Fruit fly (Drosophila melanogaster) whole organism, embryonic: ENCODE measurements around the gene RpS15Aa.
A peak's percentile ranks its signal among the peaks of the same experiment; 100 is the strongest.

Experiments
- Ada2b ChIP-seq: fragments of 200-800 bp; sonication (Bioruptor generic); IDR thresholded peaks from 2 replicates; pipeline ENCODE4 v1.3.6; 2022; ENCODE audit warnings: missing biosample characterization, missing genetic modification characterization
- Bteb2 ChIP-seq: fragments of 200-800 bp; sonication (Bioruptor generic); optimal IDR thresholded peaks from 2 replicates; lab custom pipeline; 2016; ENCODE audit warnings: missing biosample characterization, missing genetic modification characterization
- C15 ChIP-seq: fragments of 200-800 bp; sonication (Bioruptor generic); IDR thresholded peaks from 3 replicates; pipeline ENCODE4 v1.3.6; 2022; ENCODE audit warnings: missing biosample characterization, missing genetic modification characterization
- CG11560 ChIP-seq: fragments of 200-800 bp; sonication (Bioruptor generic); IDR thresholded peaks from 3 replicates; pipeline ENCODE4 v1.3.6; 2022; ENCODE audit warnings: missing biosample characterization, missing genetic modification characterization
- CG11723 ChIP-seq: fragments of 200-800 bp; sonication (Bioruptor generic); optimal IDR thresholded peaks from 2 replicates; lab custom pipeline; 2017; ENCODE audit warnings: missing biosample characterization, mild to moderate bottlenecking, missing genetic modification characterization
- CG12299 ChIP-seq: fragments of 200-800 bp; sonication (Bioruptor generic); optimal IDR thresholded peaks from 2 replicates; lab custom pipeline; 2018; ENCODE audit warnings: missing biosample characterization, mild to moderate bottlenecking, missing genetic modification characterization
- CG15269 ChIP-seq: fragments of 200-800 bp; sonication (Bioruptor generic); optimal IDR thresholded peaks from 2 replicates; lab custom pipeline; 2018; ENCODE audit warnings: missing biosample characterization, mild to moderate bottlenecking, missing genetic modification characterization, moderate library complexity
- CG17385 ChIP-seq: fragments of 200-800 bp; sonication (Bioruptor generic); optimal IDR thresholded peaks from 3 replicates; lab custom pipeline; 2018; ENCODE audit warnings: missing biosample characterization, mild to moderate bottlenecking, missing genetic modification characterization
- CG17568 ChIP-seq: fragments of 200-800 bp; sonication (Bioruptor generic); optimal IDR thresholded peaks from 2 replicates; lab custom pipeline; 2018; ENCODE audit warnings: missing biosample characterization, mild to moderate bottlenecking, missing genetic modification characterization, moderate library complexity
- CG1792 ChIP-seq: fragments of 200-800 bp; sonication (Bioruptor generic); optimal IDR thresholded peaks from 2 replicates; lab custom pipeline; 2016; ENCODE audit warnings: missing biosample characterization, missing genetic modification characterization
- CG2120 ChIP-seq: fragments of 200-800 bp; sonication (Bioruptor generic); optimal IDR thresholded peaks from 3 replicates; lab custom pipeline; 2016; ENCODE audit warnings: missing biosample characterization, missing genetic modification characterization
- CG2202 ChIP-seq: fragments of 200-800 bp; sonication (Bioruptor generic); optimal IDR thresholded peaks from 2 replicates; lab custom pipeline; 2018; ENCODE audit warnings: missing biosample characterization, mild to moderate bottlenecking, missing genetic modification characterization
- CG2712 ChIP-seq: fragments of 200-800 bp; optimal IDR thresholded peaks from 3 replicates; lab custom pipeline; 2019; ENCODE audit warnings: missing biosample characterization, mild to moderate bottlenecking, missing genetic modification characterization, moderate library complexity
- CG2889 ChIP-seq: fragments of 200-800 bp; sonication (Bioruptor generic); IDR thresholded peaks from 3 replicates; pipeline ENCODE4 v1.3.6; 2022; ENCODE audit warnings: missing biosample characterization, missing genetic modification characterization
- CG30020 ChIP-seq: fragments of 200-800 bp; optimal IDR thresholded peaks from 2 replicates; lab custom pipeline; 2019; ENCODE audit warnings: missing biosample characterization, mild to moderate bottlenecking, missing genetic modification characterization, moderate library complexity
- CG31224 ChIP-seq: fragments of 200-800 bp; sonication (Bioruptor generic); IDR thresholded peaks from 2 replicates; pipeline ENCODE4 v1.3.6; 2022; ENCODE audit warnings: missing biosample characterization, missing genetic modification characterization
- CG31365 ChIP-seq: fragments of 200-800 bp; sonication (Bioruptor generic); optimal IDR thresholded peaks from 2 replicates; lab custom pipeline; 2018; ENCODE audit warnings: missing biosample characterization, mild to moderate bottlenecking, missing genetic modification characterization
- CG31388 ChIP-seq: fragments of 200-800 bp; sonication (Bioruptor generic); optimal IDR thresholded peaks from 2 replicates; lab custom pipeline; 2016; ENCODE audit warnings: missing biosample characterization, missing genetic modification characterization
- CG34422 ChIP-seq: fragments of 200-800 bp; sonication (Bioruptor generic); IDR thresholded peaks from 3 replicates; pipeline ENCODE4 v1.3.6; 2022; ENCODE audit warnings: missing biosample characterization, missing genetic modification characterization
- CG3995 ChIP-seq: fragments of 200-800 bp; sonication (Bioruptor generic); optimal IDR thresholded peaks from 3 replicates; lab custom pipeline; 2016; ENCODE audit warnings: missing biosample characterization, missing genetic modification characterization
- CG42726 ChIP-seq: fragments of 200-800 bp; sonication (Bioruptor generic); IDR thresholded peaks from 2 replicates; pipeline ENCODE4 v1.3.6; 2022; ENCODE audit warnings: missing biosample characterization, missing genetic modification characterization; ENCODE audit not compliant: partially characterized antibody
- CG4282 ChIP-seq: fragments of 200-800 bp; sonication (Bioruptor generic); optimal IDR thresholded peaks from 2 replicates; lab custom pipeline; 2016; ENCODE audit warnings: missing biosample characterization, missing genetic modification characterization
- CG4404 ChIP-seq: fragments of 200-800 bp; sonication (Bioruptor generic); IDR thresholded peaks from 2 replicates; pipeline ENCODE4 v1.3.6; 2022; ENCODE audit warnings: missing biosample characterization, missing genetic modification characterization
- CG6272 ChIP-seq: fragments of 200-800 bp; sonication (Bioruptor generic); IDR thresholded peaks from 2 replicates; pipeline ENCODE4 v1.3.6; 2022; ENCODE audit warnings: missing biosample characterization, missing genetic modification characterization
- CG8765 ChIP-seq: fragments of 200-800 bp; sonication (Bioruptor generic); IDR thresholded peaks from 2 replicates; pipeline ENCODE4 v1.3.6; 2022; ENCODE audit warnings: missing biosample characterization, missing genetic modification characterization
- CG9817 ChIP-seq: fragments of 200-800 bp; sonication (Bioruptor generic); optimal IDR thresholded peaks from 2 replicates; lab custom pipeline; 2018; ENCODE audit warnings: missing biosample characterization, mild to moderate bottlenecking, missing genetic modification characterization, moderate library complexity
- Gug ChIP-seq: fragments of 200-800 bp; sonication (Bioruptor generic); IDR thresholded peaks from 4 replicates; pipeline ENCODE4 v1.3.6; 2022; ENCODE audit warnings: missing biosample characterization, missing genetic modification characterization
- Hey ChIP-seq: fragments of 200-800 bp; sonication (Bioruptor generic); optimal IDR thresholded peaks from 3 replicates; lab custom pipeline; 2018; ENCODE audit warnings: missing biosample characterization, mild to moderate bottlenecking, missing genetic modification characterization
- HmgZ ChIP-seq: fragments of 200-800 bp; sonication (Bioruptor generic); optimal IDR thresholded peaks from 2 replicates; lab custom pipeline; 2018; ENCODE audit warnings: missing biosample characterization, mild to moderate bottlenecking, missing genetic modification characterization
- Hr39 ChIP-seq: fragments of >200 bp; optimal IDR thresholded peaks from 2 replicates; lab custom pipeline; 2017
- MESR4 ChIP-seq: fragments of 200-800 bp; sonication (Bioruptor generic); optimal IDR thresholded peaks from 2 replicates; lab custom pipeline; 2018; ENCODE audit warnings: missing biosample characterization, mild to moderate bottlenecking, missing genetic modification characterization, moderate library complexity
- Myb ChIP-seq: fragments of 200-800 bp; sonication (Bioruptor generic); optimal IDR thresholded peaks from 2 replicates; lab custom pipeline; 2016; ENCODE audit warnings: missing biosample characterization, missing genetic modification characterization
- PHDP ChIP-seq: fragments of 200-800 bp; sonication (Bioruptor generic); optimal IDR thresholded peaks from 3 replicates; lab custom pipeline; 2018; ENCODE audit warnings: missing biosample characterization, mild to moderate bottlenecking, missing genetic modification characterization, moderate library complexity
- Stat92E ChIP-seq, 3 experiments: fragments of >200 bp in 2 of 3; fragments of 200-800 bp in 1 of 3; sonication (Bioruptor generic) in 1 of 3; optimal IDR thresholded peaks; 2 replicates each; lab custom pipeline; 2017 to 2019; ENCODE audit warnings: missing biosample characterization in 3 of 3, missing genetic modification characterization in 3 of 3, mild to moderate bottlenecking in 1 of 3, moderate library complexity in 1 of 3
- YL-1 ChIP-seq: fragments of 200-800 bp; sonication (Bioruptor generic); optimal IDR thresholded peaks from 3 replicates; lab custom pipeline; 2017; ENCODE audit warnings: missing biosample characterization, mild to moderate bottlenecking, missing genetic modification characterization
- bbx ChIP-seq: fragments of 200-800 bp; sonication (Bioruptor generic); IDR thresholded peaks from 2 replicates; pipeline ENCODE4 v1.3.6; 2022; ENCODE audit warnings: missing biosample characterization, missing genetic modification characterization; ENCODE audit not compliant: partially characterized antibody
- cato ChIP-seq: fragments of 200-800 bp; sonication (Bioruptor generic); optimal IDR thresholded peaks from 2 replicates; lab custom pipeline; 2016; ENCODE audit warnings: missing biosample characterization, missing genetic modification characterization, borderline replicate concordance
- caup ChIP-seq: fragments of 200-800 bp; sonication (Bioruptor generic); optimal IDR thresholded peaks from 3 replicates; lab custom pipeline; 2017; ENCODE audit warnings: missing biosample characterization, mild to moderate bottlenecking, missing genetic modification characterization, moderate library complexity; ENCODE audit not compliant: severe bottlenecking
- chn ChIP-seq: fragments of 200-800 bp; sonication (Bioruptor generic); optimal IDR thresholded peaks from 2 replicates; lab custom pipeline; 2016; ENCODE audit warnings: missing biosample characterization, missing genetic modification characterization
- disco-r ChIP-seq: fragments of 200-800 bp; sonication (Bioruptor generic); optimal IDR thresholded peaks from 2 replicates; lab custom pipeline; 2016; ENCODE audit warnings: missing biosample characterization, missing genetic modification characterization
- fd3F ChIP-seq: fragments of 200-800 bp; sonication (Bioruptor generic); optimal IDR thresholded peaks from 2 replicates; lab custom pipeline; 2018; ENCODE audit warnings: missing biosample characterization, mild to moderate bottlenecking, missing genetic modification characterization, moderate library complexity
- gcm2 ChIP-seq: fragments of 200-800 bp; sonication (Bioruptor generic); optimal IDR thresholded peaks from 2 replicates; lab custom pipeline; 2016; ENCODE audit warnings: missing biosample characterization, missing genetic modification characterization
- gem ChIP-seq: fragments of 200-800 bp; sonication (Bioruptor generic); optimal IDR thresholded peaks from 2 replicates; lab custom pipeline; 2019; ENCODE audit warnings: missing biosample characterization, mild to moderate bottlenecking, missing genetic modification characterization, moderate library complexity
- hb ChIP-seq: fragments of 200-800 bp; sonication (Bioruptor generic); IDR thresholded peaks from 3 replicates; pipeline ENCODE4 v1.3.6; 2022; ENCODE audit warnings: missing biosample characterization, missing genetic modification characterization; ENCODE audit not compliant: partially characterized antibody
- ken ChIP-seq: fragments of 200-800 bp; sonication (Bioruptor generic); IDR thresholded peaks from 3 replicates; pipeline ENCODE4 v1.3.6; 2022; ENCODE audit warnings: missing biosample characterization, missing genetic modification characterization
- kni ChIP-seq: fragments of 200-800 bp; sonication (Bioruptor generic); optimal IDR thresholded peaks from 3 replicates; lab custom pipeline; 2017; ENCODE audit warnings: mild to moderate bottlenecking, missing biosample characterization, missing genetic modification reagents, missing genetic modification characterization
- oc ChIP-seq: fragments of 200-800 bp; sonication (Bioruptor generic); optimal IDR thresholded peaks from 2 replicates; lab custom pipeline; 2018; ENCODE audit warnings: missing biosample characterization, mild to moderate bottlenecking, missing genetic modification characterization, moderate library complexity
- onecut ChIP-seq: fragments of 200-800 bp; sonication (Bioruptor generic); IDR thresholded peaks from 2 replicates; pipeline ENCODE4 v1.3.6; 2022; ENCODE audit warnings: missing biosample characterization, missing genetic modification characterization
- otp ChIP-seq: fragments of 200-800 bp; sonication (Bioruptor generic); IDR thresholded peaks from 3 replicates; pipeline ENCODE4, ENCODE4 v1.3.6; 2022; ENCODE audit warnings: missing biosample characterization, missing genetic modification characterization
- vnd ChIP-seq: fragments of 200-800 bp; sonication (Bioruptor generic); IDR thresholded peaks from 3 replicates; pipeline ENCODE4 v1.3.6; 2022; ENCODE audit warnings: missing biosample characterization, missing genetic modification characterization; ENCODE audit not compliant: partially characterized antibody
- yki ChIP-seq: fragments of >200 bp; optimal IDR thresholded peaks from 3 replicates; lab custom pipeline; 2018

RpS15Aa gene

DNA sequence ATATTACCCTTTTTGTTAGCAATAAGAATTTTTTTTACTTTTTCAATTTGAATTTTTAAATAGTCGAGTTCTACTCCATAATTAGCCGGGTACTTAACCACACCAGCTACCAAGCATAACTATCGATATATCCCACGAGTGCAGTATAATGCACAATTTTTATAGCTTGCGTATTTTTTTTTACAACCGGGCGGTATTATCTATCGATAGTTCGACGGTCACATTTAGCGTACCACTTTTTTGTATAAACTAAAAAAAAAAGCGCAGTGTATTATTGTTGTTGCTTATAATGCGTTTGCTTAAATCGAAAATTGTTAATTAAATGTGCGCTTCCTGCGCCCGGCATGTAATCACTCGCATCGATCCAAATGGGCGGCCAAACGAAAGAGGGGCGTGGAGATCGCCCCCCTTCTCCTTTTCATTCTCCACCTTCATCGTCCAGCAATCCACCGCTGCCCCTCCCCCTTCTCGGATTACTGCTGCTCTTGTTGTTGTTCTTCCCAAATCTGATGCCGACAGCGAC lies 49.6 kb downstream of the RpS15Aa start, which contains the start of gene Remo (continued):
- TF ChIP-seq vnd (GFP tag; lab: Robert Waterston, UW) (peak; percentile 61; the same call in 2 of the 3 replicates), CG31365 (no peak), CG11723 (no peak), otp (GFP tag; lab: Robert Waterston, UW) (no peak), CG1792 (GFP tag; lab: Kevin White, UChicago) (no peak), Hey (tag; lab: Kevin White, UChicago) (no peak), CG31224 (GFP tag; lab: Robert Waterston, UW) (no peak), kni (GFP tag; lab: Kevin White, UChicago) (no peak), CG2202 (tag; lab: Kevin White, UChicago) (no peak), CG2889 (GFP tag; lab: Robert Waterston, UW) (no peak), gcm2 (GFP tag; lab: Kevin White, UChicago) (no peak), CG42726 (peak; percentile 72; the same call in 1 of the 2 replicates), CG3995 (GFP tag; lab: Kevin White, UChicago) (peak; percentile 11), cato (GFP tag; lab: Kevin White, UChicago) (no peak), CG17385 (no peak), CG4404 (GFP tag; lab: Robert Waterston, UW) (no peak), caup (GFP tag; lab: Kevin White, UChicago) (no peak), CG2120 (peak; percentile 9), CG15269 (tag; lab: Kevin White, UChicago) (no peak), Bteb2 (GFP tag; lab: Kevin White, UChicago) (no peak), disco-r (GFP tag; lab: Kevin White, UChicago) (no peak), PHDP (no peak), oc (tag; lab: Kevin White, UChicago) (peak; percentile 48), chn (GFP tag; lab: Kevin White, UChicago) (no peak), MESR4 (GFP tag; lab: Kevin White, UChicago) (peak; percentile 92), CG17568 (GFP tag; lab: Kevin White, UChicago) (no peak), Myb (GFP tag; lab: Kevin White, UChicago) (peak; percentile 85), CG2712 (peak; percentile 21), CG31388 (no peak), CG9817 (tag; lab: Kevin White, UChicago) (no peak), Gug (GFP tag; lab: Robert Waterston, UW) (no peak), Hr39 (lab: Kevin White, UChicago) (no peak), CG6272 (GFP tag; lab: Robert Waterston, UW) (no peak), onecut (no peak), Ada2b (GFP tag; lab: Robert Waterston, UW) (no peak), C15 (GFP tag; lab: Robert Waterston, UW) (no peak), ken (GFP tag; lab: Robert Waterston, UW) (no peak), CG4282 (GFP tag; lab: Kevin White, UChicago) (no peak), gem (tag; lab: Kevin White, UChicago) (no peak), HmgZ (tag; lab: Kevin White, UChicago) (peak; percentile 60), Stat92E (GFP tag; optimal IDR thresholded peaks at IDR 0.05; lab: Kevin White, UChicago) (no peak), YL-1 (peak; percentile 60), CG11560 (no peak), CG34422 (peak; percentile 64; the same call in 2 of the 3 replicates), CG8765 (GFP tag; lab: Robert Waterston, UW) (no peak), fd3F (no peak), CG12299 (tag; lab: Kevin White, UChicago) (no peak), hb (GFP tag; lab: Robert Waterston, UW) (0 out of 3 replicates have a peak, but pooled peaks have one; percentile 51), yki (lab: Kevin White, UChicago) (no peak), bbx (GFP tag; lab: Robert Waterston, UW) (peak; percentile 68), CG30020 (no peak)
